Fruit fly (Drosophila melanogaster): ENCODE data around the gene Cse1.

The Cse1 gene

DNA sequence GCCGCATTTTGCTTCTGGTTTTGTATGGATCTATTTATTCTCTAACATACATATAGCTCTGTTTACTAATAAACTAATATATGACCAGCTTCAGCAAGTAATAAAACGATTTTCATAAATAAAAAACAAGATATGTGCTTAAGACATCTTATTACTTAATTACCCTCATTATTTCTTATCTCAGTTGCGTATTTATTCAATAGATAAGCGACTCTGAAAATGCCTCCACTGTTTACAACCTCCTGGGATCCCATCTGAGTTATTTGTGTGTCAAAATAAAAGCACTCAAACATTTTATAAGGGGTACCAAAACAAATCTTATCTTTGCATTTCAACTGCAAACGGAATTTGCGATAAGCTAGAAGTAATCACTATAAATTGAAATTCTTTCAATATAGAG, 5.3 kb downstream of the Cse1 start (continued):
- no peak for TF ChIP-seq Xbp1 (GFP tag; optimal IDR thresholded peaks at IDR 0.05)
- no peak for TF ChIP-seq CG11093 (GFP tag; IDR thresholded peaks at IDR 0.05)
- no peak for TF ChIP-seq ato (GFP tag; IDR thresholded peaks at IDR 0.05; ENCODE audit: partially characterized antibody)
- peak; percentile 74 for TF ChIP-seq PHDP (tag; optimal IDR thresholded peaks at IDR 0.05)
- TF ChIP-seq CG11696 (GFP tag; IDR thresholded peaks at IDR 0.05) = no peak
- peak; percentile 13 for TF ChIP-seq tap (tag; optimal IDR thresholded peaks at IDR 0.05)
- no peak for TF ChIP-seq CG4730 (GFP tag; IDR thresholded peaks at IDR 0.05)
- no peak for TF ChIP-seq CG2120 (GFP tag; optimal IDR thresholded peaks at IDR 0.05)
- TF ChIP-seq Hmx (GFP tag; optimal IDR thresholded peaks at IDR 0.05) = no peak
- no peak for TF ChIP-seq NFAT (GFP tag; IDR thresholded peaks at IDR 0.05)
- no peak for TF ChIP-seq Lim3 (GFP tag; IDR thresholded peaks at IDR 0.05)
- TF ChIP-seq CG6683 (GFP tag; optimal IDR thresholded peaks at IDR 0.05) = no peak
- no peak for TF ChIP-seq CG34224 (GFP tag; IDR thresholded peaks at IDR 0.05; ENCODE audit: partially characterized antibody)
- TF ChIP-seq oc (tag; optimal IDR thresholded peaks at IDR 0.05) = no peak
- TF ChIP-seq tx (GFP tag; optimal IDR thresholded peaks at IDR 0.05) = no peak
- peak; percentile 61 for TF ChIP-seq Hmr (GFP tag; optimal IDR thresholded peaks at IDR 0.05)
- peak; percentile 97 for TF ChIP-seq exex (tag; optimal IDR thresholded peaks at IDR 0.05)
- no peak for TF ChIP-seq crol (GFP tag; IDR thresholded peaks at IDR 0.05)
- no peak for TF ChIP-seq Sin3A (optimal IDR thresholded peaks at IDR 0.05)
- TF ChIP-seq hbn (GFP tag; IDR thresholded peaks at IDR 0.05; ENCODE audit: partially characterized antibody) = no peak
- no peak for TF ChIP-seq bigmax (GFP tag; optimal IDR thresholded peaks at IDR 0.05)
- TF ChIP-seq vfl (GFP tag; optimal IDR thresholded peaks at IDR 0.05) = no peak
- no peak for TF ChIP-seq CG12659 (GFP tag; optimal IDR thresholded peaks at IDR 0.05)
- TF ChIP-seq Chrac-16 (GFP tag; optimal IDR thresholded peaks at IDR 0.05) = no peak
- no peak for TF ChIP-seq CG10267 (tag; optimal IDR thresholded peaks at IDR 0.05)
- TF ChIP-seq Hsf (GFP tag; optimal IDR thresholded peaks at IDR 0.05) = no peak
- no peak for TF ChIP-seq fru (optimal IDR thresholded peaks at IDR 0.05)
- TF ChIP-seq CG15696 (tag; optimal IDR thresholded peaks at IDR 0.05) = no peak
- TF ChIP-seq prd (optimal IDR thresholded peaks at IDR 0.05) = no peak
- TF ChIP-seq prd (GFP tag; IDR thresholded peaks at IDR 0.05) = no peak
- no peak for TF ChIP-seq Atf6 (GFP tag; IDR thresholded peaks at IDR 0.05)
- no peak for TF ChIP-seq insv (GFP tag; optimal IDR thresholded peaks at IDR 0.05)
- TF ChIP-seq CG6813 (GFP tag; optimal IDR thresholded peaks at IDR 0.05) = peak; percentile 27
- 0 out of 2 replicates have a peak, but pooled peaks have one; percentile 31 for TF ChIP-seq ara (GFP tag; IDR thresholded peaks at IDR 0.05)
- no peak for TF ChIP-seq ci (GFP tag; IDR thresholded peaks at IDR 0.05)
- TF ChIP-seq Asciz (GFP tag; optimal IDR thresholded peaks at IDR 0.05) = no peak
- TF ChIP-seq CG11723 (GFP tag; optimal IDR thresholded peaks at IDR 0.05) = no peak
- TF ChIP-seq ase (GFP tag; IDR thresholded peaks at IDR 0.05) = no peak
- peak; percentile 6 for TF ChIP-seq Hand (GFP tag; optimal IDR thresholded peaks at IDR 0.05)
- no peak for TF ChIP-seq CG2889 (GFP tag; IDR thresholded peaks at IDR 0.05)
- no peak for TF ChIP-seq CG8359 (GFP tag; optimal IDR thresholded peaks at IDR 0.05; ENCODE audit: borderline replicate concordance)
- no peak for TF ChIP-seq CG3726 (GFP tag; IDR thresholded peaks at IDR 0.05)
- TF ChIP-seq lilli (GFP tag; optimal IDR thresholded peaks at IDR 0.05) = no peak
- peak; percentile 50 for TF ChIP-seq unpg (GFP tag; optimal IDR thresholded peaks at IDR 0.05)
- no peak for TF ChIP-seq ranshi (GFP tag; IDR thresholded peaks at IDR 0.05)
- TF ChIP-seq CG1233 (GFP tag; optimal IDR thresholded peaks at IDR 0.05) = no peak
- TF ChIP-seq dm (GFP tag; optimal IDR thresholded peaks at IDR 0.05) = no peak
- TF ChIP-seq CG6854 (GFP tag; optimal IDR thresholded peaks at IDR 0.05) = no peak
- TF ChIP-seq chinmo (GFP tag; IDR thresholded peaks at IDR 0.05; ENCODE audit: partially characterized antibody) = no peak
- no peak for TF ChIP-seq Lhr (GFP tag; optimal IDR thresholded peaks at IDR 0.05)
- TF ChIP-seq gce (GFP tag; IDR thresholded peaks at IDR 0.05) = no peak
- TF ChIP-seq sd (tag; optimal IDR thresholded peaks at IDR 0.05) = peak; percentile 98
